Fruit fly (Drosophila melanogaster) whole organism, embryonic: Measurements from ENCODE around the gene CG31883.

Experiments
- Aef1 ChIP-seq: fragments of 200-800 bp; sonication (Bioruptor generic); IDR thresholded peaks from 3 replicates; pipeline ENCODE4 v1.3.6; 2022; ENCODE audit warnings: missing biosample characterization, missing genetic modification characterization
- Antp ChIP-seq: fragments of 200-800 bp; sonication (Bioruptor generic); optimal IDR thresholded peaks from 3 replicates; lab custom pipeline; 2016; ENCODE audit warnings: missing biosample characterization, missing genetic modification characterization
- Atf-2 ChIP-seq: fragments of 200-800 bp; sonication (Bioruptor generic); optimal IDR thresholded peaks from 2 replicates; lab custom pipeline; 2016; ENCODE audit warnings: missing biosample characterization, missing genetic modification characterization
- CG10565 ChIP-seq: fragments of 200-800 bp; sonication (Bioruptor generic); optimal IDR thresholded peaks from 3 replicates; lab custom pipeline; 2016; ENCODE audit warnings: missing biosample characterization, mild to moderate bottlenecking, missing genetic modification characterization
- CG11560 ChIP-seq: fragments of 200-800 bp; sonication (Bioruptor generic); IDR thresholded peaks from 3 replicates; pipeline ENCODE4 v1.3.6; 2022; ENCODE audit warnings: missing biosample characterization, missing genetic modification characterization
- CG12391 ChIP-seq: fragments of 200-800 bp; sonication (Bioruptor generic); optimal IDR thresholded peaks from 3 replicates; lab custom pipeline; 2018; ENCODE audit warnings: missing biosample characterization, mild to moderate bottlenecking, missing genetic modification characterization, moderate library complexity
- CG12659 ChIP-seq: fragments of 200-800 bp; sonication (Bioruptor generic); optimal IDR thresholded peaks from 3 replicates; lab custom pipeline; 2017; ENCODE audit warnings: mild to moderate bottlenecking, missing biosample characterization, missing genetic modification reagents, missing genetic modification characterization
- CG2712 ChIP-seq: fragments of 200-800 bp; optimal IDR thresholded peaks from 3 replicates; lab custom pipeline; 2019; ENCODE audit warnings: missing biosample characterization, mild to moderate bottlenecking, missing genetic modification characterization, moderate library complexity
- CG31388 ChIP-seq: fragments of 200-800 bp; sonication (Bioruptor generic); optimal IDR thresholded peaks from 2 replicates; lab custom pipeline; 2016; ENCODE audit warnings: missing biosample characterization, missing genetic modification characterization
- CG3163 ChIP-seq: fragments of 200-800 bp; sonication (Bioruptor generic); optimal IDR thresholded peaks from 3 replicates; lab custom pipeline; 2016; ENCODE audit warnings: missing biosample characterization, missing genetic modification characterization
- CG34422 ChIP-seq: fragments of 200-800 bp; sonication (Bioruptor generic); IDR thresholded peaks from 3 replicates; pipeline ENCODE4 v1.3.6; 2022; ENCODE audit warnings: missing biosample characterization, missing genetic modification characterization
- CG4360 ChIP-seq: fragments of 200-800 bp; sonication (Bioruptor generic); IDR thresholded peaks from 2 replicates; pipeline ENCODE4 v1.3.6; 2022; ENCODE audit warnings: missing biosample characterization, missing genetic modification characterization
- CG4404 ChIP-seq: fragments of 200-800 bp; sonication (Bioruptor generic); IDR thresholded peaks from 2 replicates; pipeline ENCODE4 v1.3.6; 2022; ENCODE audit warnings: missing biosample characterization, missing genetic modification characterization
- CG4820 ChIP-seq: fragments of 200-800 bp; sonication (Bioruptor generic); optimal IDR thresholded peaks from 3 replicates; lab custom pipeline; 2016; ENCODE audit warnings: missing biosample characterization, missing genetic modification characterization
- CG5953 ChIP-seq: fragments of 200-800 bp; sonication (Bioruptor generic); IDR thresholded peaks from 2 replicates; pipeline ENCODE4 v1.3.6; 2022; ENCODE audit warnings: missing biosample characterization, missing genetic modification characterization
- CG6683 ChIP-seq: fragments of 200-800 bp; sonication (Bioruptor generic); optimal IDR thresholded peaks from 2 replicates; lab custom pipeline; 2017; ENCODE audit warnings: missing biosample characterization, mild to moderate bottlenecking, missing genetic modification characterization, missing genetic modification reagents
- CG6765 ChIP-seq: fragments of 200-800 bp; sonication (Bioruptor generic); optimal IDR thresholded peaks from 3 replicates; lab custom pipeline; 2017; ENCODE audit warnings: missing biosample characterization, mild to moderate bottlenecking, missing genetic modification characterization
- CG8089 ChIP-seq: fragments of 200-800 bp; sonication (Bioruptor generic); optimal IDR thresholded peaks from 3 replicates; lab custom pipeline; 2016; ENCODE audit warnings: missing biosample characterization, missing genetic modification characterization
- CG8478 ChIP-seq: fragments of >200 bp; optimal IDR thresholded peaks from 2 replicates; lab custom pipeline; 2018
- CG9215 ChIP-seq: fragments of 200-800 bp; sonication (Bioruptor generic); IDR thresholded peaks from 2 replicates; pipeline ENCODE4 v1.3.6; 2022; ENCODE audit warnings: missing biosample characterization, missing genetic modification characterization
- Chrac-16 ChIP-seq: fragments of 200-800 bp; sonication (Bioruptor generic); optimal IDR thresholded peaks from 3 replicates; lab custom pipeline; 2016; ENCODE audit warnings: missing biosample characterization, missing genetic modification characterization
- CoRest ChIP-seq: fragments of 200-800 bp; sonication (Bioruptor generic); optimal IDR thresholded peaks from 3 replicates; lab custom pipeline; 2018; ENCODE audit warnings: missing biosample characterization, mild to moderate bottlenecking, missing genetic modification characterization, moderate library complexity
- Ets97D ChIP-seq: fragments of 200-800 bp; sonication (Bioruptor generic); optimal IDR thresholded peaks from 3 replicates; lab custom pipeline; 2016; ENCODE audit warnings: missing biosample characterization, missing genetic modification characterization
- H2.0 ChIP-seq: fragments of 200-800 bp; sonication (Bioruptor generic); IDR thresholded peaks from 2 replicates; pipeline ENCODE4 v1.3.6; 2022; ENCODE audit warnings: missing biosample characterization, missing genetic modification characterization
- HLHmδ ChIP-seq: fragments of 200-800 bp; sonication (Bioruptor generic); optimal IDR thresholded peaks from 2 replicates; lab custom pipeline; 2018; ENCODE audit warnings: missing biosample characterization, mild to moderate bottlenecking, missing genetic modification characterization, moderate library complexity
- Jarid2 ChIP-seq: fragments of 200-800 bp; sonication (Bioruptor generic); optimal IDR thresholded peaks from 3 replicates; lab custom pipeline; 2017; ENCODE audit warnings: mild to moderate bottlenecking, missing biosample characterization, missing genetic modification reagents, missing genetic modification characterization
- Oli ChIP-seq: fragments of 200-800 bp; sonication (Bioruptor generic); optimal IDR thresholded peaks from 2 replicates; lab custom pipeline; 2018; ENCODE audit warnings: missing biosample characterization, mild to moderate bottlenecking, missing genetic modification characterization, moderate library complexity
- Ravus ChIP-seq: fragments of 200-800 bp; sonication (Bioruptor generic); IDR thresholded peaks from 2 replicates; pipeline ENCODE4 v1.3.6; 2022; ENCODE audit warnings: missing biosample characterization, missing genetic modification characterization
- al ChIP-seq: fragments of 200-800 bp; sonication (Bioruptor generic); IDR thresholded peaks from 2 replicates; pipeline ENCODE4 v1.3.6; 2022; ENCODE audit warnings: missing biosample characterization, missing genetic modification characterization
- amos ChIP-seq: fragments of 200-800 bp; sonication (Bioruptor generic); IDR thresholded peaks from 2 replicates; pipeline ENCODE4 v1.3.6; 2022; ENCODE audit warnings: missing biosample characterization, missing genetic modification characterization; ENCODE audit not compliant: partially characterized antibody
- ap ChIP-seq: fragments of 200-800 bp; sonication (Bioruptor generic); IDR thresholded peaks from 2 replicates; pipeline ENCODE4 v1.3.6; 2022; ENCODE audit warnings: missing biosample characterization, missing genetic modification characterization
- ara ChIP-seq: fragments of 200-800 bp; sonication (Bioruptor generic); IDR thresholded peaks from 2 replicates; pipeline ENCODE4 v1.3.6; 2022; ENCODE audit warnings: missing biosample characterization, missing genetic modification characterization
- bab2 ChIP-seq: fragments of 200-800 bp; sonication (Bioruptor generic); optimal IDR thresholded peaks from 2 replicates; lab custom pipeline; 2016; ENCODE audit warnings: missing biosample characterization, missing genetic modification characterization
- cas ChIP-seq: fragments of 200-800 bp; sonication (Bioruptor generic); IDR thresholded peaks from 2 replicates; pipeline ENCODE4 v1.3.6; 2022; ENCODE audit warnings: missing biosample characterization, missing genetic modification characterization
- chif ChIP-seq, 2 experiments: fragments of 200-800 bp; sonication (Bioruptor generic); optimal IDR thresholded peaks; 3 replicates each; lab custom pipeline; 2016; ENCODE audit warnings: missing biosample characterization in 2 of 2, missing genetic modification characterization in 2 of 2
- dimm ChIP-seq: fragments of 200-800 bp; sonication (Bioruptor generic); IDR thresholded peaks from 2 replicates; pipeline ENCODE4 v1.3.6; 2022; ENCODE audit warnings: missing biosample characterization, missing genetic modification characterization
- eve ChIP-seq, 2 experiments: fragments of >200 bp; optimal IDR thresholded peaks; 2 replicates each; lab custom pipeline; 2017; ENCODE audit warnings: missing biosample characterization in 2 of 2, missing genetic modification characterization in 2 of 2
- eyg ChIP-seq: fragments of 200-800 bp; sonication (Bioruptor generic); optimal IDR thresholded peaks from 3 replicates; lab custom pipeline; 2016; ENCODE audit warnings: missing biosample characterization, missing genetic modification characterization
- fd96Cb ChIP-seq: fragments of 200-800 bp; sonication (Bioruptor generic); optimal IDR thresholded peaks from 2 replicates; lab custom pipeline; 2018; ENCODE audit warnings: missing biosample characterization, mild to moderate bottlenecking, missing genetic modification characterization, moderate library complexity
- gsb ChIP-seq: fragments of 200-800 bp; sonication (Bioruptor generic); IDR thresholded peaks from 2 replicates; pipeline ENCODE4 v1.3.6; 2022; ENCODE audit warnings: missing biosample characterization, missing genetic modification characterization
- ind ChIP-seq: fragments of 200-800 bp; sonication (Bioruptor generic); optimal IDR thresholded peaks from 3 replicates; lab custom pipeline; 2016; ENCODE audit warnings: missing biosample characterization, missing genetic modification characterization
- insv ChIP-seq, 2 experiments: fragments of 200-800 bp; sonication (Bioruptor generic); optimal IDR thresholded peaks; 3 replicates each; lab custom pipeline; 2016 to 2018; ENCODE audit warnings: missing biosample characterization in 2 of 2, missing genetic modification characterization in 2 of 2
- luna ChIP-seq: fragments of 200-800 bp; sonication (Bioruptor generic); optimal IDR thresholded peaks from 2 replicates; lab custom pipeline; 2016; ENCODE audit warnings: missing biosample characterization, missing genetic modification characterization
- psq ChIP-seq: fragments of 200-800 bp; sonication (Bioruptor generic); optimal IDR thresholded peaks from 2 replicates; lab custom pipeline; 2017; ENCODE audit warnings: missing biosample characterization, missing genetic modification characterization
- pum ChIP-seq: fragments of 200-800 bp; sonication (Bioruptor generic); optimal IDR thresholded peaks from 2 replicates; lab custom pipeline; 2016; ENCODE audit warnings: missing biosample characterization, missing genetic modification characterization
- rib ChIP-seq: fragments of 200-800 bp; sonication (Bioruptor generic); IDR thresholded peaks from 2 replicates; pipeline ENCODE4 v1.3.6; 2022; ENCODE audit warnings: missing biosample characterization, missing genetic modification characterization
- sna ChIP-seq: fragments of 200-800 bp; sonication (Bioruptor generic); IDR thresholded peaks from 2 replicates; pipeline ENCODE4 v1.3.6; 2022; ENCODE audit warnings: missing biosample characterization, missing genetic modification characterization; ENCODE audit not compliant: partially characterized antibody
- sr ChIP-seq: fragments of 200-800 bp; sonication (Bioruptor generic); IDR thresholded peaks from 3 replicates; pipeline ENCODE4 v1.3.6; 2022; ENCODE audit warnings: missing biosample characterization, missing genetic modification characterization
- tap ChIP-seq: fragments of 200-800 bp; optimal IDR thresholded peaks from 3 replicates; lab custom pipeline; 2019; ENCODE audit warnings: missing biosample characterization, mild to moderate bottlenecking, missing genetic modification characterization, moderate library complexity
- tgo ChIP-seq: fragments of 200-800 bp; sonication (Bioruptor generic); IDR thresholded peaks from 3 replicates; pipeline ENCODE4 v1.3.6; 2022; ENCODE audit warnings: missing biosample characterization, missing genetic modification characterization

CG31883 gene

DNA sequence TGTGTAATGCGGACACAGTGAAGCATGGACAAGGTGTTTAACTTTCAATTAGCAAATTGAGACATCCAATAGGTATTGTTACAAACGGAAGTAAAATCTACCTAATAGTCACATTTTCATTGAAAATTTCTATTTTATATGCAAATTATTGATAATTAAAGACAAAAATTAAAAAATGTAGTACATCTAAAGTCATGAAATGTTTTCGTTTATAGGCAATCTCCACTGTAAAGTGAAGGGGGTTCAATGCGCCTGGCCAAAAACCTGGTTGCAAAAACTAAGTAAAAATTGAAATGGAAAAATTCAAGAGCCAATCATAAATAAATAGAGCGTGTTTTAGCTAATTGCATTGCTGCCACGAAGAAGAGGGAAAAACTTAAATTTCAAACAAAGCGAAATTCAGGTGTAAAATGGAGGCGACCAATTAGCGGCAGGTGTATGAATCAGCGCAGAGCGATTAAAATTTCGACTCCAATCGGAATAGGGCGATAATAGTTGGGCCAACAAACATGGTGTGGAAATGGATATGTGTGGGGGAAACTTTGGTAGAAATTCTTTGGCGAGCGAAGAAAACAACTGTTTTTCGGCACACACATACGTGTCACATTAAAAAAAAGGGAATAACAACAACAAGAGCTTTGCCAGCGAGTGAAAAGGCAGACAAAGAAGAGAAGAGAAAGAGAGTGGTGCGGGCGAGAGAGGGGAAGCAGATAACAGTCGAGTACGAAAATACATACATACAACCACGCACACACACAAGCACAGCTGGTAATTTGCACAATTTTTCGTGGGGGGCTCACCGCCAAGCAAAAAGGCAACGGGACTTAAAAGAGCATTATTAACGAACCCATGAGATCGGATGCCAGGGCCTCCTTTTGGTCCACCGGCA, 34.7 kb upstream of the CG31883 start (continued):
- TF ChIP-seq Chrac-16 (GFP tag; lab: Kevin White, UChicago) (no peak), ap (no peak), eyg (GFP tag; lab: Kevin White, UChicago) (no peak), Ravus (GFP tag; lab: Robert Waterston, UW) (no peak), CG9215 (GFP tag; lab: Robert Waterston, UW) (0 out of 2 replicates have a peak, but pooled peaks have one; percentile 29), fd96Cb (tag; lab: Kevin White, UChicago) (peak; percentile 40), CG4820 (GFP tag; lab: Kevin White, UChicago) (no peak), al (GFP tag; lab: Robert Waterston, UW) (no peak), CG12391 (peak; percentile 14), ara (GFP tag; lab: Robert Waterston, UW) (peak; percentile 30; the same call in 1 of the 2 replicates), Jarid2 (GFP tag; lab: Kevin White, UChicago) (no peak), Oli (tag; lab: Kevin White, UChicago) (peak; percentile 22), CG8089 (GFP tag; lab: Kevin White, UChicago) (no peak), H2.0 (GFP tag; lab: Robert Waterston, UW) (0 out of 2 replicates have a peak, but pooled peaks have one; percentile 15), eve (GFP tag; optimal IDR thresholded peaks at IDR 0.05; lab: Kevin White, UChicago) (peak in 1 of 2 experiments; percentile 89), Ets97D (no peak), tap (tag; lab: Kevin White, UChicago) (peak; percentile 44), CG12659 (peak; percentile 15), luna (GFP tag; lab: Kevin White, UChicago) (no peak), CG6683 (GFP tag; lab: Kevin White, UChicago) (peak; percentile 26), HLHmδ (GFP tag; lab: Kevin White, UChicago) (no peak), sna (GFP tag; lab: Robert Waterston, UW) (no peak), gsb (no peak), Antp (GFP tag; lab: Kevin White, UChicago) (no peak), psq (peak; percentile 88), dimm (GFP tag; lab: Robert Waterston, UW) (no peak), CoRest (tag; lab: Kevin White, UChicago) (peak; percentile 1), ind (peak; percentile 54), CG5953 (no peak; the same call in 1 of the 2 replicates), CG34422 (0 out of 3 replicates have a peak, but pooled peaks have one; percentile 33), CG3163 (GFP tag; lab: Kevin White, UChicago) (no peak), amos (GFP tag; lab: Robert Waterston, UW) (no peak), rib (GFP tag; lab: Robert Waterston, UW) (peak; percentile 83), CG2712 (peak; percentile 53), Atf-2 (peak; percentile 15), CG6765 (GFP tag; lab: Kevin White, UChicago) (no peak), Aef1 (GFP tag; lab: Robert Waterston, UW) (0 out of 3 replicates have a peak, but pooled peaks have one; percentile 23), CG8478 (lab: Kevin White, UChicago) (no peak), bab2 (GFP tag; lab: Kevin White, UChicago) (no peak), CG4360 (GFP tag; lab: Robert Waterston, UW) (peak; percentile 91), CG10565 (GFP tag; lab: Kevin White, UChicago) (no peak), cas (GFP tag; lab: Robert Waterston, UW) (no peak), sr (GFP tag; lab: Robert Waterston, UW) (no peak), tgo (GFP tag; lab: Robert Waterston, UW) (peak; percentile 67), insv (GFP tag; optimal IDR thresholded peaks at IDR 0.05; lab: Kevin White, UChicago) (peak in 1 of 2 experiments; percentile 81), CG4404 (GFP tag; lab: Robert Waterston, UW) (no peak), CG11560 (tag; lab: Robert Waterston, UW) (no peak), CG31388 (no peak), chif (GFP tag; optimal IDR thresholded peaks at IDR 0.05; lab: Kevin White, UChicago) (no peak), pum (GFP tag; lab: Kevin White, UChicago) (no peak)
